Worm (Caenorhabditis elegans): ENCODE results near the gene T20B12.4.

- TF ChIP-seq tab-1 (GFP tag; IDR thresholded peaks at IDR 0.05) (no peak), ztf-29 (GFP tag; IDR thresholded peaks at IDR 0.05) (no peak), ref-1 (GFP tag; conservative IDR thresholded peaks at IDR 0.05) (no peak), med-1 (GFP tag; optimal IDR thresholded peaks at IDR 0.05; ENCODE audit: insufficient read depth) (no peak), flt-1 (GFP tag; IDR thresholded peaks at IDR 0.05) (no peak), cog-1 (tag; optimal IDR thresholded peaks at IDR 0.05) (no peak)
Observed at ce11 chrIII:7369394-7370024, 2.0 kb downstream of the T20B12.4 start.

All from whole organism, midembryonic.